Fruit fly (Drosophila melanogaster) S2 (cell line): ENCODE results near the gene mTerf3.
A peak's percentile ranks its signal among the peaks of the same experiment; 100 is the strongest.

Source experiments
- CG8478 ChIP-seq: fragments of >200 bp; optimal IDR thresholded peaks from 2 replicates; lab custom pipeline; 2018
- CTCF ChIP-seq, 2 experiments: fragments of >200 bp; optimal IDR thresholded peaks; 2 replicates each; lab custom pipeline; 2018

The mTerf3 gene

DNA sequence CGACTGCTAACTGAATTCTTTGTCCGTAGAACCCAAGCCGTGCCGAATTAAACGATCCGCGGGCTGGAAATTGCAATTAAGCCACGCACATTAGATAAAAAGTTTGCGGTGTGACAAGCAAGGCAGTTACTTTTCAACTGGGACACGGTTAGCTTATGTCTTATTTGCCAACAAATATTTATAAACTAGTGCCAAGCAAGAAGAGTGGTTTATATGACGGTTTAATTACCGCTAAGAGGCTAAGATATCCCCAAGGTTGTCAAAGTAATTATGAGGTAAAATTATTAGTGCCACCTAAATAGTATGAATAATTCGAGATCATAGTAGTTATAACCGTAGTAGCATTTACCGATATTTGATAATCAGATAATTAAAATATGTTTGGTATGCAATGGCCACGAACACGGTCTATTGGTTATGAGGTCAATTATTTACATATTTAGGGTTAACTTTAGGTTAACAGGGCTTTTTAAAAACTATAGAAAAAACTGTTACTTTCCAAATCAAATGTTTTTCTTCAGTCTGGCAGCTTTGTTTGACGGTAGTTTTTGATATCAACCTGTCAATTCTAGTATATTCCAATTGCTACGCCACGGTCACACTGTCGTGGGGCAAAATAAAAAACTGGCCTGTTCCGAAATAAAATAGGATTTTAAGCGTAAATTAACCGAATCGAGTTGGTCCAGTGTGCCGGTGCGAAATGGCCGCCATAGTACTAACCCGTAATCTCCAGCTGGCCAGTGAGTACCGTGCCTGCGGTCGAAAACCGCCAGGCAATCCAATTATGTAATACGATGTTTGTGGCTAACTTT, 25.6 kb downstream of the mTerf3 start, which contains the start of gene ZnT77C:
TSS of gene ZnT77C (minus strand) at position 142 of the 812 bp plus-strand sequence.
- TF ChIP-seq CG8478 (no peak), CTCF (optimal IDR thresholded peaks at IDR 0.05; lab: Kevin White, UChicago) (peak in 1 of 2 experiments; percentile 27)

- TF ChIP-seq CG8478 (no peak), CTCF (optimal IDR thresholded peaks at IDR 0.05; lab: Kevin White, UChicago) (no peak)
These were observed 26.3 kb downstream of the mTerf3 start for dm6 chr3L:20494262-20494601.

- TF ChIP-seq CTCF (optimal IDR thresholded peaks at IDR 0.05; lab: Kevin White, UChicago) (no peak), CG8478 (no peak)
These were observed 26.9 kb downstream of the mTerf3 start for dm6 chr3L:20493417-20494261.

- no peak for TF ChIP-seq CTCF (optimal IDR thresholded peaks at IDR 0.05; lab: Kevin White, UChicago)
- TF ChIP-seq CG8478 = no peak
These were observed 28.9 kb downstream of the mTerf3 start, which contains the start of gene ND-39 for dm6 chr3L:20491525-20492132. ND-39 (plus strand) TSS chr3L:20492082.

dm6 chr3L:20487649-20488048, 32.9 kb downstream of the mTerf3 start:
- TF ChIP-seq CG8478 (no peak), CTCF (optimal IDR thresholded peaks at IDR 0.05; lab: Kevin White, UChicago) (no peak)

DNA sequence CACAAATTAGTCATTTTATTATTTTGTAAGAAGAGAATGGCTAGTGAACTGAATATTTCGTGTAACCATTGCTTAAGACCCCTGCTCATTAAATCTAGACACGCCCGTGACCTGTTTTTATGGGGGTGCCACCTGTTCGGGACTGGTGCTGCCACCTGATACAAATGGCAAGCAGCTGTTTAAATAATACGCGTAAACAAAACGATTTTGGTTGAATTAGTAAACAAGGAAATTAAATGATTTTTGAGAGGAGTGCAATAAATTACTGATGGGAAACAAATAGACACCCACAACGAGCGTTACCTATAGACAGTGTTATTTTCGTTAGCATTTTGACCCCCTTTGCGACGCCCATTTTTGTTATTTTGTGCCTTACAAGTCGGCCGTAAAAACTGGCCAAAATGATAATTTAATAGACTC, 45.8 kb downstream of the mTerf3 start:
- TF ChIP-seq CTCF (optimal IDR thresholded peaks at IDR 0.05; lab: Kevin White, UChicago) (no peak), CG8478 (no peak)

- TF ChIP-seq CG8478 (no peak), CTCF (optimal IDR thresholded peaks at IDR 0.05; lab: Kevin White, UChicago) (no peak)
These were observed 46.3 kb downstream of the mTerf3 start, which contains the start of gene isoQC for dm6 chr3L:20474197-20474788. isoQC (plus strand) TSS chr3L:20474466.

- TF ChIP-seq CG8478 = no peak
- TF ChIP-seq CTCF (optimal IDR thresholded peaks at IDR 0.05; lab: Kevin White, UChicago) = no peak
These were observed 47.4 kb downstream of the mTerf3 start, which contains the start of the genes CG32428 and CG5969 for dm6 chr3L:20473021-20473799. CG32428 (minus strand) TSS chr3L:20473723. CG5969 (plus strand) TSS chr3L:20473783.

DNA sequence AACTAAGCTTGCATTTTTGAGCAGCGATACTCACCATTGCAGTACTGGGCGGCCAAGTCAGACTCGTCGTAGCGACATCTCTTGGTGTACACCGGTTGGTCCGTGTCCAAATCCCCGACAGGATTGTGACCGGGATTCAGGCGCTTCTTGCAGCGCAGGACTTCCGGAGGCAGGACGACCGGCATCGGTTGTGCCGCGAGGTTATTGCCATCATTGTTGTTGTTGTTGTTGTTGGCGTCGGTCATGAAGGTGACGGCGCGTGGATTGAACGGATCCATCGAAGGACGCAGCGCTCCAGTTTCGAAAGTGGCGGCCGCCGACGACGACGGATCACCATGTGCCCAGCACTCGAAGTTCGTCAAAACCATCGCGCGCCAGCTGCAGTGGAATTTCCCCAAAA, 48.0 kb downstream of the mTerf3 start:
- no peak for TF ChIP-seq CTCF (optimal IDR thresholded peaks at IDR 0.05; lab: Kevin White, UChicago)

DNA sequence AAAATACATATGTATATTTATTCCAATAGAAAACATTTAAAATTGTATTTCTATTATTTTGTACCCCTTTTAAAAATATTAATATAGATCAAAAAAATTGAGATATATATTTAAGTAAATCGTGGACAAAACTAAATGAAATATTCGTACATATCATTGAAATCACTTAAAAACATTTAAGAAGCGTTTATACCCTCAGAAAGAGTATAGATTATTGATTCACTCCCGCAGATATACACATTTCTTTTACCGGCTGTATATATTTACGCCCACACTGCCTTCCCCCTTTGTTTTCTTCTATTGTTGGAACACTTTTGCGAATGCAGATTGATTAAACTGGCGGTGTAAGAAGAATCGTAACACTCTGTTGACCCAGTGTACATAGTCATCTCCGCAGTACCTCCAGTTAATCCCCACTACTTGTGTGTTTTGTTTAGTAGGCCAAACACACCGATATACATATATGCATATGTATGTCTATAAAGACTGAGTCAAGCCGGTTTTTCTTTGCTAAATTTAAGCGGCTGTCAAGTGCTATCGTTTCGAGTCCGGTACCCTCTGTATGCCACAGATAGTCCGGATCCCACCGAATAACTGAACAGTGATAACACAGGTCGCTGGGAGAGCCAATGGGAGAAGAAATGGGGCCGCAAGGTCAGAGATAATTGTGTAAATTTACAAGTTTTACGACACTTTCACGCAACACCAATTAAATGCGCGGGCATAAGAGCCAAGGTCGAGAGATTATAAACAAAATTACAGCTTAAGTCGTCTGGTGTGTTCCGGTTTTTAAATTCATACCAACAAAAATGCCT, 48.9 kb downstream of the mTerf3 start:
- TF ChIP-seq CG8478 (no peak), CTCF (optimal IDR thresholded peaks at IDR 0.05; lab: Kevin White, UChicago) (no peak)

DNA sequence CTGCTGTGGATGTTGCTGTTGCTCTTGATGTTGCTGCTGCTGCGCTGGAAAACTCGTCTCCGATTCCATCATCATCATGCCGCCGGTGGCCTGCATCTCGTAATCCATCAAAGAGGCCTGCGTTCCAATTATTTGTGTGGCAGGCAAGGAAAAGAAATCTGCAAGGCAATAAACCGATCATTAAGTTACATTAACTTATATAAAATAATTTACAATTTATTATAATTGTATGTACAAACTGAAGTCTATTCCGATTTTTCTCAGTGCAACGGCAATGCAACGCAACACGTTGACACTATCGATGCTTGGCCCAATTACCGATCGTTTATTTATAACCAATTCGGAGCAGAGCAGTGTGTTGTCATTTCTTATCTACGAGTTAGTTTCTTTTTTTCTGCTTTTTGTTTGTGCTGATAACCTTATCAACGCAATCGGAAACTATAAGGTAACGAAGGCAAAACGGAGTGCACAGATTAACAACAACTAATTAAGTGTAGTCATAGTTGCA, 49.5 kb downstream of the mTerf3 start:
- TF ChIP-seq CG8478 (no peak), CTCF (optimal IDR thresholded peaks at IDR 0.05; lab: Kevin White, UChicago) (no peak)
